Worm (Caenorhabditis elegans): ENCODE data around the gene inx-11.

Gene inx-11

ce11 chrV:12468363-12468762, 18.7 kb upstream of the inx-11 start, which contains the start of gene F28C1.3:
Gene F28C1.3 (plus strand): TSS chrV:12468663.
- TF ChIP-seq nhr-237 (tag; optimal IDR thresholded peaks at IDR 0.05) (no peak), zag-1 (tag; optimal IDR thresholded peaks at IDR 0.05) (no peak), ZK546.5 (tag; optimal IDR thresholded peaks at IDR 0.05) (no peak), nhr-77 (tag; optimal IDR thresholded peaks at IDR 0.05) (no peak), unc-39 (tag; optimal IDR thresholded peaks at IDR 0.05) (no peak), lin-39 (tag; optimal IDR thresholded peaks at IDR 0.05) (no peak), dmd-4 (tag; optimal IDR thresholded peaks at IDR 0.05) (no peak), peb-1 (tag; optimal IDR thresholded peaks at IDR 0.05) (no peak), elt-1 (tag; optimal IDR thresholded peaks at IDR 0.05) (no peak), F13H6.1 (tag; optimal IDR thresholded peaks at IDR 0.05) (no peak), lsy-2 (tag; optimal IDR thresholded peaks at IDR 0.05) (no peak)

- no peak for TF ChIP-seq gmeb-1 (tag; optimal IDR thresholded peaks at IDR 0.05)
These were observed 16.7 kb upstream of the inx-11 start for ce11 chrV:12470324-12470723.

- TF ChIP-seq crh-2 (tag; optimal IDR thresholded peaks at IDR 0.05) (peak; percentile 31), fos-1 (tag; optimal IDR thresholded peaks at IDR 0.05) (peak; percentile 95), gmeb-1 (tag; optimal IDR thresholded peaks at IDR 0.05) (peak; percentile 36), ZK546.5 (tag; optimal IDR thresholded peaks at IDR 0.05) (no peak)
These were observed 11.7 kb upstream of the inx-11 start for ce11 chrV:12475360-12475759.

ce11 chrV:12477139-12477538, 9.9 kb upstream of the inx-11 start:
- TF ChIP-seq C34F6.9 (tag; optimal IDR thresholded peaks at IDR 0.05) (peak; percentile 30), F13H6.1 (tag; optimal IDR thresholded peaks at IDR 0.05) (peak; percentile 51), ceh-16 (tag; optimal IDR thresholded peaks at IDR 0.05) (no peak), ztf-4 (tag; optimal IDR thresholded peaks at IDR 0.05) (no peak), nhr-129 (tag; optimal IDR thresholded peaks at IDR 0.05) (peak; percentile 51)

ce11 chrV:12478111-12478510, 8.9 kb upstream of the inx-11 start, which contains the start of gene atn-1:
Gene atn-1 (plus strand): TSS chrV:12478411.
- TF ChIP-seq ceh-16 (tag; optimal IDR thresholded peaks at IDR 0.05) (no peak), nhr-23 (tag; optimal IDR thresholded peaks at IDR 0.05) (no peak), skn-1 (tag; optimal IDR thresholded peaks at IDR 0.05) (no peak), nhr-129 (tag; optimal IDR thresholded peaks at IDR 0.05) (no peak), nhr-25 (tag; optimal IDR thresholded peaks at IDR 0.05) (no peak), crh-2 (tag; optimal IDR thresholded peaks at IDR 0.05) (no peak)

ce11 chrV:12478990-12479389, 8.0 kb upstream of the inx-11 start:
- TF ChIP-seq lsy-2 (tag; optimal IDR thresholded peaks at IDR 0.05) (peak in 1 of 2 experiments; percentile 28), F13H6.1 (tag; optimal IDR thresholded peaks at IDR 0.05) (peak; percentile 59), C34F6.9 (tag; optimal IDR thresholded peaks at IDR 0.05) (peak; percentile 61), nhr-23 (tag; optimal IDR thresholded peaks at IDR 0.05) (no peak), sma-9 (GFP tag; optimal IDR thresholded peaks at IDR 0.05) (peak; percentile 17), sma-9 (tag; optimal IDR thresholded peaks at IDR 0.05) (no peak), nhr-129 (tag; optimal IDR thresholded peaks at IDR 0.05) (peak; percentile 47), mbf-1 (tag; optimal IDR thresholded peaks at IDR 0.05) (no peak)

ce11 chrV:12484585-12484984, 2.4 kb upstream of the inx-11 start, which contains the start of gene srt-39:
Gene srt-39 (plus strand): TSS chrV:12484885.
- TF ChIP-seq unc-55 (GFP tag; optimal IDR thresholded peaks at IDR 0.05) (no peak), mbf-1 (tag; optimal IDR thresholded peaks at IDR 0.05) (no peak), ztf-1 (GFP tag; conservative IDR thresholded peaks at IDR 0.05) (no peak), crh-2 (tag; optimal IDR thresholded peaks at IDR 0.05) (no peak)

- TF ChIP-seq blmp-1 (tag; optimal IDR thresholded peaks at IDR 0.05; ENCODE audit: insufficient read depth) (no peak), ceh-82 (tag; optimal IDR thresholded peaks at IDR 0.05) (no peak), crh-2 (tag; optimal IDR thresholded peaks at IDR 0.05) (no peak), nhr-25 (tag; optimal IDR thresholded peaks at IDR 0.05) (no peak), nhr-12 (tag; optimal IDR thresholded peaks at IDR 0.05) (no peak), mab-5 (tag; optimal IDR thresholded peaks at IDR 0.05) (no peak), nhr-11 (tag; optimal IDR thresholded peaks at IDR 0.05) (no peak), zag-1 (tag; optimal IDR thresholded peaks at IDR 0.05) (no peak), nhr-21 (tag; optimal IDR thresholded peaks at IDR 0.05) (no peak), egl-27 (tag; optimal IDR thresholded peaks at IDR 0.05) (no peak), sma-9 (GFP tag; optimal IDR thresholded peaks at IDR 0.05) (peak; percentile 19), sma-9 (tag; optimal IDR thresholded peaks at IDR 0.05) (no peak), F13H6.1 (tag; optimal IDR thresholded peaks at IDR 0.05) (no peak), nhr-129 (tag; optimal IDR thresholded peaks at IDR 0.05) (peak; percentile 44), ztf-4 (tag; optimal IDR thresholded peaks at IDR 0.05) (no peak), fos-1 (tag; optimal IDR thresholded peaks at IDR 0.05) (no peak)
These were observed 968 bp downstream of the inx-11 start for ce11 chrV:12488002-12488401.
